Worm (Caenorhabditis elegans) whole organism, L4 larva: Measurements from ENCODE around the gene K10H10.7.

Experiments
- D1046.2 ChIP-seq: fragments of 200-800 bp; sonication (Bioruptor generic); IDR thresholded peaks from 2 replicates; pipeline ENCODE4 v1.3.6; 2022; ENCODE audit warnings: missing genetic modification characterization, missing compliant biosample characterization
- F26F4.8 ChIP-seq: fragments of 200-800 bp; sonication (Bioruptor generic); conservative IDR thresholded peaks from 2 replicates; pipeline ENCODE4 v1.3.6; 2022; ENCODE audit warnings: missing genetic modification characterization, missing compliant biosample characterization
- F44E2.7 ChIP-seq: fragments of 200-800 bp; sonication (Bioruptor generic); IDR thresholded peaks from 2 replicates; pipeline ENCODE4 v2.1.2; 2022; ENCODE audit warnings: missing genetic modification characterization, missing compliant biosample characterization
- F49E8.2 ChIP-seq: sonication (generic microtip); optimal IDR thresholded peaks from 2 replicates; lab custom pipeline; 2016; ENCODE audit warnings: missing compliant biosample characterization, mild to moderate bottlenecking, missing genetic modification characterization, borderline replicate concordance
- T20F7.1 ChIP-seq: fragments of 200-800 bp; sonication (Bioruptor generic); optimal IDR thresholded peaks from 2 replicates; lab custom pipeline; 2018; ENCODE audit warnings: mild to moderate bottlenecking, missing genetic modification characterization, missing compliant biosample characterization
- Y75B8A.6 ChIP-seq: fragments of 200-800 bp; sonication (Bioruptor generic); IDR thresholded peaks from 2 replicates; pipeline ENCODE4 v1.3.6; 2022; ENCODE audit warnings: missing genetic modification reagents, missing genetic modification characterization, missing compliant biosample characterization
- aly-2 ChIP-seq: sonication (generic microtip); optimal IDR thresholded peaks from 2 replicates; lab custom pipeline; 2018; ENCODE audit warnings: missing biosample characterization, missing genetic modification characterization
- attf-4 ChIP-seq: sonication (generic microtip); optimal IDR thresholded peaks from 3 replicates; lab custom pipeline; 2017; ENCODE audit warnings: missing biosample characterization, missing genetic modification characterization
- ceh-20 ChIP-seq: fragments of 200-800 bp; sonication (Bioruptor generic); IDR thresholded peaks from 2 replicates; pipeline ENCODE4 v1.3.6; 2022; ENCODE audit warnings: missing genetic modification reagents, missing genetic modification characterization, missing compliant biosample characterization
- ceh-28 ChIP-seq: fragments of 150-350 bp; optimal IDR thresholded peaks from 2 replicates; lab custom pipeline; 2014; ENCODE audit warnings: missing biosample characterization, missing genetic modification reagents, missing genetic modification characterization
- ceh-32 ChIP-seq: sonication (generic microtip); optimal IDR thresholded peaks from 2 replicates; lab custom pipeline; 2016; ENCODE audit warnings: mild to moderate bottlenecking, missing genetic modification characterization, missing compliant biosample characterization; ENCODE audit not compliant: poor library complexity
- ceh-44 ChIP-seq: fragments of 200-800 bp; sonication (Bioruptor generic); IDR thresholded peaks from 2 replicates; pipeline ENCODE4 v1.3.6; 2022; ENCODE audit warnings: missing genetic modification reagents, missing genetic modification characterization, missing compliant biosample characterization
- ceh-62 ChIP-seq: sonication (generic microtip); optimal IDR thresholded peaks from 2 replicates; lab custom pipeline; 2017; ENCODE audit warnings: missing biosample characterization, missing genetic modification characterization
- cey-2 ChIP-seq: sonication (generic microtip); optimal IDR thresholded peaks from 3 replicates; lab custom pipeline; 2017; ENCODE audit warnings: missing genetic modification characterization, mild to moderate bottlenecking, missing compliant biosample characterization, antibody characterized with exemption, borderline replicate concordance; ENCODE audit not compliant: insufficient read depth
- ctbp-1 ChIP-seq: fragments of 200-800 bp; sonication (Bioruptor generic); IDR thresholded peaks from 2 replicates; pipeline ENCODE4 v1.3.6; 2022; ENCODE audit warnings: missing genetic modification reagents, missing genetic modification characterization, missing compliant biosample characterization
- daf-19 ChIP-seq: fragments of 200-800 bp; sonication (Bioruptor generic); conservative IDR thresholded peaks from 2 replicates; pipeline ENCODE4 v1.3.6; 2022; ENCODE audit warnings: missing genetic modification characterization, missing compliant biosample characterization
- dpl-1 ChIP-seq: fragments of 150-350 bp; optimal IDR thresholded peaks from 2 replicates; lab custom pipeline; 2014; ENCODE audit warnings: missing biosample characterization, missing genetic modification reagents, missing genetic modification characterization
- egl-27 ChIP-seq: sonication (generic microtip); optimal IDR thresholded peaks from 3 replicates; lab custom pipeline; 2017; ENCODE audit warnings: missing biosample characterization, missing genetic modification reagents, missing genetic modification characterization
- egl-43 ChIP-seq: fragments of 200-800 bp; sonication (Bioruptor generic); IDR thresholded peaks from 2 replicates; pipeline ENCODE4 v1.3.6; 2022; ENCODE audit warnings: missing genetic modification reagents, missing genetic modification characterization, missing compliant biosample characterization
- fkh-10 ChIP-seq: fragments of 150-350 bp; optimal IDR thresholded peaks from 2 replicates; lab custom pipeline; 2014; ENCODE audit warnings: missing biosample characterization, missing genetic modification reagents, missing genetic modification characterization
- hif-1 ChIP-seq, 2 experiments: sonication (generic microtip); optimal IDR thresholded peaks; 2 replicates each; lab custom pipeline; 2016 to 2017; ENCODE audit warnings: missing compliant biosample characterization in 2 of 2, missing genetic modification characterization in 2 of 2, missing genetic modification reagents in 2 of 2, missing genotype in 2 of 2, mild to moderate bottlenecking in 1 of 2
- hlh-11 ChIP-seq: fragments of 200-800 bp; sonication (Bioruptor generic); optimal IDR thresholded peaks from 2 replicates; lab custom pipeline; 2018; ENCODE audit warnings: mild to moderate bottlenecking, missing genetic modification characterization, missing compliant biosample characterization
- hmg-1.1 ChIP-seq: fragments of 200-800 bp; sonication (Bioruptor generic); IDR thresholded peaks from 2 replicates; pipeline ENCODE4 v1.3.6; 2022; ENCODE audit warnings: missing genetic modification reagents, missing genetic modification characterization, missing compliant biosample characterization
- lin-1 ChIP-seq: fragments of 200-800 bp; sonication (Bioruptor generic); IDR thresholded peaks from 2 replicates; pipeline ENCODE4 v1.3.6; 2022; ENCODE audit warnings: missing genetic modification reagents, missing genetic modification characterization, missing compliant biosample characterization
- lin-13 ChIP-seq: fragments of 150-350 bp; optimal IDR thresholded peaks from 2 replicates; lab custom pipeline; 2014; ENCODE audit warnings: missing biosample characterization, missing genetic modification reagents, missing genetic modification characterization
- lin-29 ChIP-seq: fragments of 200-800 bp; sonication (Bioruptor generic); IDR thresholded peaks from 2 replicates; pipeline ENCODE4 v1.3.6; 2022; ENCODE audit warnings: missing genetic modification reagents, missing genetic modification characterization, missing compliant biosample characterization
- lir-3 ChIP-seq: sonication (generic microtip); optimal IDR thresholded peaks from 2 replicates; lab custom pipeline; 2016; ENCODE audit warnings: mild to moderate bottlenecking, missing genetic modification characterization, missing compliant biosample characterization
- lsy-2 ChIP-seq, 2 experiments: fragments of 150-350 bp in 1 of 2; sonication (generic microtip) in 1 of 2; optimal IDR thresholded peaks; 2 replicates each; lab custom pipeline; 2014 to 2017; ENCODE audit warnings: missing biosample characterization in 2 of 2, missing genetic modification characterization in 2 of 2
- mdl-1 ChIP-seq, 2 experiments: fragments of 150-350 bp in 1 of 2; sonication (generic microtip) in 1 of 2; optimal IDR thresholded peaks; 2 replicates each; lab custom pipeline; 2014 to 2017; ENCODE audit warnings: missing biosample characterization in 2 of 2, missing genetic modification characterization in 2 of 2
- mdt-29 ChIP-seq: fragments of 200-800 bp; sonication (Bioruptor generic); IDR thresholded peaks from 2 replicates; pipeline ENCODE4 v1.3.6; 2022; ENCODE audit warnings: missing genetic modification reagents, missing genetic modification characterization, missing compliant biosample characterization
- mep-1 ChIP-seq: fragments of 150-350 bp; sonication (generic microtip); optimal IDR thresholded peaks from 3 replicates; lab custom pipeline; 2014; ENCODE audit warnings: missing biosample characterization, missing genetic modification characterization
- mxl-3 ChIP-seq: fragments of 200-800 bp; sonication (Bioruptor generic); optimal IDR thresholded peaks from 2 replicates; lab custom pipeline; 2018; ENCODE audit warnings: mild to moderate bottlenecking, missing genetic modification characterization, missing compliant biosample characterization
- nhr-10 ChIP-seq: fragments of 150-350 bp; optimal IDR thresholded peaks from 2 replicates; lab custom pipeline; 2014; ENCODE audit warnings: missing biosample characterization, missing genetic modification characterization
- nhr-111 ChIP-seq: fragments of 200-800 bp; sonication (Bioruptor generic); optimal IDR thresholded peaks from 2 replicates; lab custom pipeline; 2018; ENCODE audit warnings: mild to moderate bottlenecking, missing genetic modification characterization, missing compliant biosample characterization
- nhr-48 ChIP-seq: sonication (generic microtip); optimal IDR thresholded peaks from 2 replicates; lab custom pipeline; 2016; ENCODE audit warnings: mild to moderate bottlenecking, missing genetic modification characterization, missing compliant biosample characterization
- nhr-6 ChIP-seq: fragments of 150-350 bp; optimal IDR thresholded peaks from 2 replicates; lab custom pipeline; 2014; ENCODE audit warnings: missing biosample characterization, missing genetic modification characterization
- nhr-76 ChIP-seq: fragments of 150-350 bp; optimal IDR thresholded peaks from 2 replicates; lab custom pipeline; 2014; ENCODE audit warnings: missing biosample characterization, missing genetic modification characterization
- pha-4 ChIP-seq, 2 experiments: fragments of 150-350 bp in 1 of 2; fragments of 200-800 bp in 1 of 2; sonication (Bioruptor generic) in 1 of 2; IDR thresholded peaks in 1 of 2; optimal IDR thresholded peaks in 1 of 2; 2 replicates each; pipeline versions ENCODE4 v1.3.6 to Lab custom; 2014 to 2022; ENCODE audit warnings: missing genetic modification characterization in 2 of 2, missing genetic modification reagents in 2 of 2, missing biosample characterization in 1 of 2, missing compliant biosample characterization in 1 of 2
- php-3 ChIP-seq: fragments of 200-800 bp; sonication (Bioruptor generic); IDR thresholded peaks from 2 replicates; pipeline ENCODE4 v1.3.6; 2022; ENCODE audit warnings: missing genetic modification reagents, missing genetic modification characterization, missing compliant biosample characterization
- pqm-1 ChIP-seq: sonication (generic microtip); optimal IDR thresholded peaks from 2 replicates; lab custom pipeline; 2017; ENCODE audit warnings: missing biosample characterization, missing genetic modification characterization
- sdz-12 ChIP-seq: fragments of 200-800 bp; sonication (Bioruptor generic); optimal IDR thresholded peaks from 2 replicates; lab custom pipeline; 2018; ENCODE audit warnings: mild to moderate bottlenecking, missing genetic modification characterization, missing compliant biosample characterization
- snpc-4 ChIP-seq: fragments of 150-350 bp; optimal IDR thresholded peaks from 2 replicates; lab custom pipeline; 2014; ENCODE audit warnings: missing biosample characterization, missing genetic modification characterization
- spr-3 ChIP-seq: fragments of 200-800 bp; sonication (Bioruptor generic); optimal IDR thresholded peaks from 2 replicates; lab custom pipeline; 2018; ENCODE audit warnings: mild to moderate bottlenecking, missing genetic modification characterization, missing compliant biosample characterization
- tra-1 ChIP-seq: fragments of 200-800 bp; sonication (Bioruptor generic); IDR thresholded peaks from 2 replicates; pipeline ENCODE4 v1.3.6; 2022; ENCODE audit warnings: missing genetic modification reagents, missing genetic modification characterization, missing compliant biosample characterization
- unc-130 ChIP-seq: sonication (generic microtip); optimal IDR thresholded peaks from 2 replicates; lab custom pipeline; 2016; ENCODE audit warnings: missing genetic modification reagents, missing genetic modification characterization, missing compliant biosample characterization
- unc-39 ChIP-seq: sonication (generic microtip); optimal IDR thresholded peaks from 2 replicates; lab custom pipeline; 2017; ENCODE audit warnings: missing biosample characterization, missing genetic modification characterization
- vab-7 ChIP-seq: fragments of 200-800 bp; sonication (Bioruptor generic); IDR thresholded peaks from 2 replicates; pipeline ENCODE4 v1.3.6; 2022; ENCODE audit warnings: missing genetic modification reagents, missing genetic modification characterization, missing compliant biosample characterization
- zfp-2 ChIP-seq: sonication (generic microtip); optimal IDR thresholded peaks from 2 replicates; lab custom pipeline; 2016; ENCODE audit warnings: mild to moderate bottlenecking, missing genetic modification characterization, missing compliant biosample characterization
- zfp-3 ChIP-seq: fragments of 200-800 bp; sonication (Bioruptor generic); conservative IDR thresholded peaks from 2 replicates; pipeline ENCODE4 v1.3.6; 2022; ENCODE audit warnings: missing genetic modification reagents, missing genetic modification characterization, missing compliant biosample characterization

K10H10.7 gene

DNA sequence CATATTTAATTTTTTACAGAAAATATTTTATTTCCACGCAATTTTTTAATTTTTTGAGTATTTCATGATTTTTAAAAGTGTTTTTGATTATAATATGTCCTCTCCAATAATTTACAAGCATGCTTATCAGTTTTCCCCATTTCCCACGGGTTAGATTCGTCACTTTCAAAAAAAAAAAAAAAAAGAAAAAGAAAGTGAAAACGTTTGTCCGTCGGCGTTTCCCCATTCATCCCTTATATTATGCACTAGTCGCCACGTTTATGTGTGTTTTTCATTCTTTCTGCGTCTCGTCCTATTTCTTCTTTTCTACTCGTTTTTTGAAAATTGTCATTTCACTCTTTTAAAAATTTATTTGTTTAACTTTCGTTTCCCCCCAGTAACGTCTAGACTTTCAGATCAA, 18.1 kb downstream of the K10H10.7 start, which contains the start of gene vnut-1 (continued):
- TF ChIP-seq cey-2 = peak; percentile 68
- TF ChIP-seq egl-43 (GFP tag; lab: Robert Waterston, UW) = no peak
- peak; percentile 79 for TF ChIP-seq pqm-1 (tag; lab: Kevin White, UChicago)
- peak; percentile 66 for TF ChIP-seq mep-1 (tag; lab: Kevin White, UChicago)
- TF ChIP-seq nhr-48 (tag; lab: Kevin White, UChicago) = peak; percentile 57
- no peak for TF ChIP-seq php-3 (GFP tag; lab: Robert Waterston, UW)
- peak in 1 of 2 experiments; percentile 72 for TF ChIP-seq mdl-1 (tag; optimal IDR thresholded peaks at IDR 0.05; lab: Kevin White, UChicago)
- TF ChIP-seq nhr-6 (tag; lab: Kevin White, UChicago) = no peak
- no peak for TF ChIP-seq zfp-2
- peak in 1 of 2 experiments; percentile 66 for TF ChIP-seq lsy-2 (tag; optimal IDR thresholded peaks at IDR 0.05; lab: Kevin White, UChicago)
- TF ChIP-seq Y75B8A.6 (GFP tag; lab: Robert Waterston, UW) = no peak
- no peak for TF ChIP-seq lir-3 (tag; lab: Kevin White, UChicago)
- no peak for TF ChIP-seq daf-19 (GFP tag; lab: Robert Waterston, UW)
- no peak for TF ChIP-seq mdt-29 (GFP tag; lab: Robert Waterston, UW)
- TF ChIP-seq hlh-11 = peak; percentile 32
- TF ChIP-seq aly-2 = no peak
- TF ChIP-seq pha-4 (GFP tag; IDR thresholded peaks at IDR 0.05; lab: Robert Waterston, UW) = no peak
- TF ChIP-seq pha-4 (tag; optimal IDR thresholded peaks at IDR 0.05; lab: Kevin White, UChicago) = no peak
- TF ChIP-seq, all 104 proteins: peak for 17

DNA sequence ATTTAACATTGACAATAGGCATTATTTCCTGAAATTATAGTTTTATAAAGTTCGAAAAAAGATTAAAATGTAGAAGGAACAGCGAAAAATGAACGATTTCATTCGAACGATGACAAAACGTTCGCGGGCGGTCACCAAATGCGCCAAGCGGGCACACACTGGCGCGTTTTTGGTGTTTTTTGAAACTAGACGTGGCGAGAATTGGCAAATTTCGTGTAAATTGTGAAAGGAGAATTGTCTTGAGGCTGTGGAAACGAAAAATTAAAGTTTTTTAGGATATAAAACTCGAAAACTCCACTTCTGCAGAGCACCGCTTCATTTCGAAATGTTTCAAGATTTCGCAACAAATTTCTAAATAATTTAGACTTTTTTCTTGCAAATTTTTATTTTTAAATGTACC, 18.8 kb downstream of the K10H10.7 start, which contains the start of gene usp-14:
Gene usp-14, minus strand, starts transcription at position 28 of the 400 bp plus-strand sequence.
- TF ChIP-seq lin-29 (GFP tag; lab: Robert Waterston, UW) (no peak), ceh-32 (tag; lab: Kevin White, UChicago) (no peak), nhr-48 (tag; lab: Kevin White, UChicago) (no peak), ceh-44 (no peak), hlh-11 (peak; percentile 57), F44E2.7 (GFP tag; lab: Robert Waterston, UW) (no peak), lin-13 (no peak), unc-39 (tag; lab: Kevin White, UChicago) (no peak), vab-7 (GFP tag; lab: Robert Waterston, UW) (0 out of 2 replicates have a peak, but pooled peaks have one; percentile 16), ceh-20 (GFP tag; lab: Robert Waterston, UW) (peak; percentile 28; the same call in 1 of the 2 replicates), fkh-10 (peak; percentile 21), F26F4.8 (GFP tag; lab: Robert Waterston, UW) (no peak), hif-1 (tag; optimal IDR thresholded peaks at IDR 0.05; lab: Kevin White, UChicago) (peak in 1 of 2 experiments; percentile 71), egl-43 (GFP tag; lab: Robert Waterston, UW) (no peak), egl-27 (tag; lab: Kevin White, UChicago) (no peak), unc-130 (no peak), nhr-111 (GFP tag; lab: Kevin White, UChicago) (no peak), snpc-4 (tag; lab: Kevin White, UChicago) (no peak), sdz-12 (GFP tag; lab: Kevin White, UChicago) (no peak), nhr-76 (tag; lab: Kevin White, UChicago) (no peak), ceh-62 (tag; lab: Kevin White, UChicago) (no peak), zfp-3 (GFP tag; lab: Robert Waterston, UW) (0 out of 2 replicates have a peak, but pooled peaks have one; percentile 23), php-3 (GFP tag; lab: Robert Waterston, UW) (no peak), F49E8.2 (tag; lab: Kevin White, UChicago) (no peak), mxl-3 (GFP tag; lab: Kevin White, UChicago) (peak; percentile 3), attf-4 (tag; lab: Kevin White, UChicago) (no peak), spr-3 (no peak), ctbp-1 (GFP tag; lab: Robert Waterston, UW) (no peak), lsy-2 (tag; optimal IDR thresholded peaks at IDR 0.05; lab: Kevin White, UChicago) (peak in 1 of 2 experiments; percentile 79), hmg-1.1 (GFP tag; lab: Robert Waterston, UW) (peak; percentile 55; the same call in 1 of the 2 replicates), nhr-10 (tag; lab: Kevin White, UChicago) (no peak), T20F7.1 (no peak), tra-1 (GFP tag; lab: Robert Waterston, UW) (no peak), dpl-1 (peak; percentile 86), ceh-28 (tag; lab: Kevin White, UChicago) (no peak), D1046.2 (GFP tag; lab: Robert Waterston, UW) (no peak), lin-1 (GFP tag; lab: Robert Waterston, UW) (no peak)
